Worm (Caenorhabditis elegans) whole organism, L3 larva: Measurements from ENCODE around the gene F09E10.7.

Source experiments
- ceh-28 ChIP-seq: fragments of 150-350 bp; optimal IDR thresholded peaks from 2 replicates; lab custom pipeline; 2014; ENCODE audit warnings: missing biosample characterization, missing genetic modification reagents, missing genetic modification characterization
- lin-15B ChIP-seq: fragments of 150-350 bp; optimal IDR thresholded peaks from 2 replicates; lab custom pipeline; 2014; ENCODE audit warnings: missing biosample characterization, missing genetic modification characterization
- mdl-1 ChIP-seq: fragments of 150-350 bp; optimal IDR thresholded peaks from 2 replicates; lab custom pipeline; 2014; ENCODE audit warnings: missing biosample characterization, missing genetic modification characterization
- nhr-237 ChIP-seq: fragments of 150-350 bp; optimal IDR thresholded peaks from 2 replicates; lab custom pipeline; 2014; ENCODE audit warnings: missing biosample characterization, missing genetic modification characterization
- nhr-76 ChIP-seq: fragments of 150-350 bp; sonication (generic microtip); optimal IDR thresholded peaks from 5 replicates; lab custom pipeline; 2014; ENCODE audit warnings: missing biosample characterization, missing genetic modification characterization

DNA sequence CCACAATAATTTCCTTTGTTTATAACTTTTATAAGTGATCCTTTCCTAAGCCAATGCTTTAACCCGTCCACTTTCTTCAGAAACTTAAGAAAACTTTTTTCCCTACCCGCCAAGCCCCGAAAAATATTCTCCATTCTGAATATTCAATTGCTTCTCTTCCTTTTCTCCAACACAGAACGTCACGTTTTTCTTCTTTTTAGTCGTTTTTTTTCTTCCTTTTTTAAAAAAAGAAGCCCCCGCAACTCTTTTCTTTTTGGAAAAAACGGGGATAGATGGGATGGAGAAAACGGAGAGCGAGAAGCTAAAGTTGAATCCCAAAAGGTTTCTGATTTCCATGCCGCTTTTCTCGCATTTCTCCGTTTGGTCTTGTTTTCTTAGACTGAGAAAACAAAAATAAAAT lies 23.1 kb downstream of the F09E10.7 start:
- TF ChIP-seq mdl-1 (tag; lab: Kevin White, UChicago) (no peak), nhr-76 (no peak), ceh-28 (tag; lab: Kevin White, UChicago) (no peak), lin-15B (no peak), nhr-237 (tag; lab: Kevin White, UChicago) (no peak)
